Worm (Caenorhabditis elegans): ENCODE data around the gene Y42A5A.1.

ce11 chrV:11071453-11071852 is 16.3 kb upstream of the Y42A5A.1 start:
- TF ChIP-seq snpc-4 (tag; optimal IDR thresholded peaks at IDR 0.05): no peak
- no peak for TF ChIP-seq mab-5 (tag; optimal IDR thresholded peaks at IDR 0.05)
- no peak for TF ChIP-seq ztf-11 (tag; optimal IDR thresholded peaks at IDR 0.05)
- no peak for TF ChIP-seq unc-62 (GFP tag; optimal IDR thresholded peaks at IDR 0.05)
- no peak for TF ChIP-seq cnd-1 (tag; optimal IDR thresholded peaks at IDR 0.05)
- no peak for TF ChIP-seq nhr-237 (tag; optimal IDR thresholded peaks at IDR 0.05)
- no peak for TF ChIP-seq nhr-28 (tag; optimal IDR thresholded peaks at IDR 0.05)
- no peak for TF ChIP-seq nhr-12 (tag; optimal IDR thresholded peaks at IDR 0.05)
